Worm (Caenorhabditis elegans) whole organism, late embryonic: ENCODE data around the gene C40H1.9.

Experiments used
- T23F11.4 ChIP-seq: fragments of 200-800 bp; sonication (Bioruptor generic); optimal IDR thresholded peaks from 2 replicates; lab custom pipeline; 2018; ENCODE audit warnings: mild to moderate bottlenecking, missing genetic modification characterization, missing compliant biosample characterization
- ceh-9 ChIP-seq: sonication (generic microtip); optimal IDR thresholded peaks from 2 replicates; lab custom pipeline; 2016; ENCODE audit warnings: mild to moderate bottlenecking, missing genetic modification characterization, inconsistent platforms, missing compliant biosample characterization
- dve-1 ChIP-seq: sonication (generic microtip); optimal IDR thresholded peaks from 2 replicates; lab custom pipeline; 2017; ENCODE audit warnings: antibody characterized with exemption, mild to moderate bottlenecking, missing genetic modification characterization, missing compliant biosample characterization
- elt-2 ChIP-seq: sonication (generic microtip); optimal IDR thresholded peaks from 2 replicates; lab custom pipeline; 2016; ENCODE audit warnings: missing genetic modification reagents, missing genetic modification characterization, missing compliant biosample characterization
- fkh-10 ChIP-seq: fragments of 150-350 bp; optimal IDR thresholded peaks from 2 replicates; lab custom pipeline; 2014; ENCODE audit warnings: missing biosample characterization, missing genetic modification reagents, missing genetic modification characterization
- hlh-30 ChIP-seq: sonication (generic microtip); optimal IDR thresholded peaks from 2 replicates; lab custom pipeline; 2017; ENCODE audit warnings: antibody characterized with exemption, missing genetic modification characterization, missing compliant biosample characterization; ENCODE audit not compliant: insufficient read depth
- pha-4 ChIP-seq: fragments of 150-350 bp; optimal IDR thresholded peaks from 2 replicates; lab custom pipeline; 2018; ENCODE audit warnings: missing biosample characterization, missing genetic modification reagents, missing genetic modification characterization
- tbx-2 ChIP-seq: sonication (generic microtip); optimal IDR thresholded peaks from 2 replicates; lab custom pipeline; 2016; ENCODE audit warnings: missing genetic modification characterization, missing compliant biosample characterization

- TF ChIP-seq elt-2 (no peak), tbx-2 (tag; lab: Kevin White, UChicago) (no peak), T23F11.4 (no peak), pha-4 (tag; lab: Kevin White, UChicago) (no peak), fkh-10 (no peak), dve-1 (no peak), hlh-30 (tag; lab: Kevin White, UChicago) (no peak), ceh-9 (no peak)
Measured at ce11 chrIII:9270183-9270582, 49.6 kb upstream of the C40H1.9 start.
